Fruit fly (Drosophila melanogaster): ENCODE measurements around the gene RpL13.

The RpL13 gene

DNA sequence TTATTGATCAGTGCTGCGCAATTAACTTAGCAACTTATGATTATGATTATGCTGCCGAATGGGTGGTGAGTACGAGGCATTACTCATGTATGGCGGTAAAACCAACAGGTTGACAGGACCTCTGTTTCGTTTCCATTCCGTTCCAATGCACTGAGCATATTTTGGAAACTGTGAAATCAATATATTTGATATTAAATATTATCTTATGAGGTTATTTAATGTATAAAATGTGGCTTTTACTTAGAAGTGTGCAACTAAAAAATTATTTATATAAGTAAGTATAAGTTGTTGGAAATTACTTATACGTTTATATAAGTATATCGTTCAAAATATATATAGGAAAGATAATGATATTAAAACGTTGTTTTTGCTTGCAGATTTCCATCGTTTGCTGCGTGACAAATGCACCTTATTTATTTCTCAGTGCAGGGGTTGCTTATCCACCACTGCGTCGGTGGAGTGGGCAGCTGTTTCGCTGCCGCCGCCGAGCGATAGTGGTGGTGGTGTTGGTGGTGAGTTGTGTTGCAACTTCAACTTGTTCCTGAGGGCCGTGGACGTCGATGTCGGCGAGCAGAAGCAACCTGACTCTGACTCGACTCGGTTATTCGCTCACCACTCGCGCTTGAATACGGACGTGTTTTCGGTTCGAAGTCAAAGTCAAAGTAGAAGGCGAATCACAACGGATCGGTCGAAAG is 17.1 kb downstream of the RpL13 start, which contains the start of gene bib (continued):
- peak; percentile 54 for TF ChIP-seq Hr39 (GFP tag; optimal IDR thresholded peaks at IDR 0.05)
- peak; percentile 50 for TF ChIP-seq Ets21C (GFP tag; optimal IDR thresholded peaks at IDR 0.05)
- TF ChIP-seq CG6163 (GFP tag; IDR thresholded peaks at IDR 0.05) = peak; percentile 75; the same call in 2 of the 3 replicates
- TF ChIP-seq lz (GFP tag; optimal IDR thresholded peaks at IDR 0.05) = peak; percentile 62
- peak; percentile 93 for TF ChIP-seq Ets96B (tag; optimal IDR thresholded peaks at IDR 0.05)
- TF ChIP-seq CG11902 (GFP tag; optimal IDR thresholded peaks at IDR 0.05) = peak; percentile 64
- TF ChIP-seq CG15336 (GFP tag; IDR thresholded peaks at IDR 0.05) = peak; percentile 80
- peak; percentile 87 for TF ChIP-seq fd59A (GFP tag; optimal IDR thresholded peaks at IDR 0.05)
- TF ChIP-seq Lpt (GFP tag; optimal IDR thresholded peaks at IDR 0.05) = peak; percentile 85
- TF ChIP-seq CG34406 (GFP tag; optimal IDR thresholded peaks at IDR 0.05) = peak; percentile 92
- peak; percentile 82 for TF ChIP-seq topi (GFP tag; optimal IDR thresholded peaks at IDR 0.05)
- TF ChIP-seq vri (GFP tag; optimal IDR thresholded peaks at IDR 0.05) = peak; percentile 79
- TF ChIP-seq Eip93F (GFP tag; optimal IDR thresholded peaks at IDR 0.05) = peak; percentile 60
- TF ChIP-seq Gug (GFP tag; IDR thresholded peaks at IDR 0.05) = peak; percentile 41; the same call in 1 of the 2 replicates
- peak; percentile 93 for TF ChIP-seq CG3919 (GFP tag; optimal IDR thresholded peaks at IDR 0.05)
- TF ChIP-seq esn (GFP tag; optimal IDR thresholded peaks at IDR 0.05) = peak; percentile 90

DNA sequence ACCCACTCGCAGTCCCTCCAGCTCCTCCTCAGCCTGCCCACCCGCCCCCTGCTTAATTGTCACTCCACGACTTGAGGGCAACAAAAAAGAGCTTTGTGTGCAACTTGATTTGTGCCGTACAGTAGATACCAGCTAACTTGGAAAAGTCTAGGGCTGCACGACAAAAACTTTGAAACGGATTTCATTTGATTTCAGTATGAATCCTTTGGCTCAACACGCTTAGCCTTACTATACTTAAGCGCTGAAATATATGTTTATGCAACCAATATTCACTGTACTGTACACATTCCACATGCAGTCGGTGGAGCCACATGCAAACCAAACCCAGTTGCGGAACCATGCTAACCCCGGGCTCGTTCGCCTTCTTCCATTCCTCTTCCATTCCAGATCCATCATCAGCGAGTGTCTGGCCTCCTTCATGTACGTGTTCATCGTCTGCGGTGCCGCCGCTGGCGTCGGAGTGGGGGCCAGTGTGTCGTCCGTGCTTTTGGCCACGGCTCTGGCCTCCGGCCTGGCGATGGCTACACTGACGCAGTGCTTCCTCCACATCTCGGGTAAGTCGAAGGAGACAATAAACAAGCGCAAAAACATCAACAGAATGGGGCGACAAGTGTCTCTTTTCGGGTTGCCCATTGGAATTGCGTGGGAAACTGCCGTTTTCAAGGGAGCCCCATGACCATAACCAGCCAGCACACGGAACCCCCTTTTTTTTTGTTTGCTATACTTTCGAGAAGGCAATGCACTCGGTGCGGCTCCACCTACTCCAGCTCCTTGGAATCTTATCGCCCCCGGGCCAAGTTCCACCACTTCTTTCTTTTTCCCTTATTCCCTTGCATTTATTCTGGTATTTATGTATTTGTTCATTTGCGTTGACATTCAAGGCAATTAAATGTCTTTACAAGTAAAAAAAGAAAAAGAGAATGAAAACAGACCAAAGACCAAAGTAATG is 19.6 kb downstream of the RpL13 start:
- TF ChIP-seq CG6276 (GFP tag; optimal IDR thresholded peaks at IDR 0.05) (peak; percentile 83), Sox102F (GFP tag; optimal IDR thresholded peaks at IDR 0.05) (peak; percentile 94), Hr4 (GFP tag; optimal IDR thresholded peaks at IDR 0.05) (peak; percentile 59), CG32006 (GFP tag; optimal IDR thresholded peaks at IDR 0.05) (peak; percentile 88), CG4318 (GFP tag; optimal IDR thresholded peaks at IDR 0.05) (peak; percentile 78), CG9139 (GFP tag; optimal IDR thresholded peaks at IDR 0.05) (peak; percentile 90), svp (GFP tag) (peak; percentile 97), CG8119 (GFP tag; IDR thresholded peaks at IDR 0.05) (peak; percentile 90), CG6854 (GFP tag; optimal IDR thresholded peaks at IDR 0.05) (peak; percentile 88), Hr39 (GFP tag; optimal IDR thresholded peaks at IDR 0.05) (peak; percentile 93), CG11294 (GFP tag; IDR thresholded peaks at IDR 0.05) (peak; percentile 79), achi (GFP tag; optimal IDR thresholded peaks at IDR 0.05) (peak; percentile 92), Ets96B (tag; optimal IDR thresholded peaks at IDR 0.05) (peak; percentile 94), dsx (GFP tag; optimal IDR thresholded peaks at IDR 0.05; ENCODE audit: poor library complexity, severe bottlenecking) (peak; percentile 94), Blimp-1 (GFP tag; optimal IDR thresholded peaks at IDR 0.05) (peak; percentile 78), Smox (GFP tag; optimal IDR thresholded peaks at IDR 0.05) (peak; percentile 89), CG1621 (tag; optimal IDR thresholded peaks at IDR 0.05) (peak; percentile 93), ss (GFP tag; optimal IDR thresholded peaks at IDR 0.05) (peak; percentile 92 to 94), Ets21C (GFP tag; optimal IDR thresholded peaks at IDR 0.05) (peak; percentile 88), Sox14 (GFP tag; optimal IDR thresholded peaks at IDR 0.05) (peak; percentile 94), Eip75B (GFP tag; optimal IDR thresholded peaks at IDR 0.05) (peak; percentile 83), CG8319 (GFP tag; optimal IDR thresholded peaks at IDR 0.05) (peak; percentile 85), Eip93F (GFP tag; optimal IDR thresholded peaks at IDR 0.05) (peak; percentile 87), Sox15 (GFP tag; optimal IDR thresholded peaks at IDR 0.05) (peak; percentile 80), CG6792 (GFP tag; optimal IDR thresholded peaks at IDR 0.05) (peak; percentile 90), Lpt (GFP tag; optimal IDR thresholded peaks at IDR 0.05) (peak; percentile 83), Hr38 (GFP tag; optimal IDR thresholded peaks at IDR 0.05) (no peak), CG31627 (GFP tag; optimal IDR thresholded peaks at IDR 0.05) (peak; percentile 93), CG6808 (GFP tag; optimal IDR thresholded peaks at IDR 0.05) (peak; percentile 92), CG8632 (GFP tag; optimal IDR thresholded peaks at IDR 0.05) (peak; percentile 85), CG11902 (GFP tag; optimal IDR thresholded peaks at IDR 0.05) (peak; percentile 90), CG10631 (GFP tag; optimal IDR thresholded peaks at IDR 0.05) (peak; percentile 94), CG6163 (GFP tag; IDR thresholded peaks at IDR 0.05) (peak; percentile 97), fd85E (GFP tag; optimal IDR thresholded peaks at IDR 0.05) (peak; percentile 84), esn (GFP tag; optimal IDR thresholded peaks at IDR 0.05) (peak; percentile 94), salr (GFP tag; optimal IDR thresholded peaks at IDR 0.05) (peak; percentile 66 to 90), dac (GFP tag; optimal IDR thresholded peaks at IDR 0.05) (peak; percentile 49), CG3919 (GFP tag; optimal IDR thresholded peaks at IDR 0.05) (peak; percentile 95)

Measured in whole organism, prepupa.